Worm (Caenorhabditis elegans): ENCODE data around the gene tsp-1.

- no peak for TF ChIP-seq daf-12 (tag; optimal IDR thresholded peaks at IDR 0.05)
- TF ChIP-seq ama-1 (optimal IDR thresholded peaks at IDR 0.05), result no peak
- TF ChIP-seq unc-130 (GFP tag; optimal IDR thresholded peaks at IDR 0.05), result no peak
- no peak for TF ChIP-seq tra-1 (GFP tag; IDR thresholded peaks at IDR 0.05)
- TF ChIP-seq fos-1 (tag; optimal IDR thresholded peaks at IDR 0.05), result no peak
- no peak for TF ChIP-seq pha-4 (GFP tag; IDR thresholded peaks at IDR 0.05)
- no peak for TF ChIP-seq pha-4 (tag; optimal IDR thresholded peaks at IDR 0.05)
- TF ChIP-seq ceh-32 (tag; optimal IDR thresholded peaks at IDR 0.05; ENCODE audit: poor library complexity), result no peak
- TF ChIP-seq lin-39 (tag; optimal IDR thresholded peaks at IDR 0.05), result no peak
- no peak for TF ChIP-seq ceh-28 (tag; optimal IDR thresholded peaks at IDR 0.05)
- TF ChIP-seq nhr-76 (tag; optimal IDR thresholded peaks at IDR 0.05), result no peak
- no peak for TF ChIP-seq mdl-1 (tag; optimal IDR thresholded peaks at IDR 0.05)
- no peak for TF ChIP-seq nhr-237 (tag; optimal IDR thresholded peaks at IDR 0.05)
Observed at ce11 chrIII:8275871-8276270, 36.6 kb upstream of the tsp-1 start, which contains the start of gene clec-160.
